Worm (Caenorhabditis elegans): ENCODE measurements around the gene acr-17.

acr-17 gene

ce11 chrV:2575716-2576115, 32.7 kb upstream of the acr-17 start:
- TF ChIP-seq zip-5 (tag; optimal IDR thresholded peaks at IDR 0.05) (no peak), ets-4 (tag; optimal IDR thresholded peaks at IDR 0.05) (no peak), fkh-10 (GFP tag; optimal IDR thresholded peaks at IDR 0.05) (no peak), ttx-3 (tag; optimal IDR thresholded peaks at IDR 0.05) (no peak), hlh-8 (tag; optimal IDR thresholded peaks at IDR 0.05) (no peak), tbx-2 (tag; optimal IDR thresholded peaks at IDR 0.05) (no peak), che-1 (tag; optimal IDR thresholded peaks at IDR 0.05) (no peak), unc-86 (tag; optimal IDR thresholded peaks at IDR 0.05) (no peak), K09A11.1 (tag; optimal IDR thresholded peaks at IDR 0.05; ENCODE audit: insufficient read depth) (no peak), dve-1 (tag; optimal IDR thresholded peaks at IDR 0.05) (no peak)

- TF ChIP-seq gmeb-2 (tag; optimal IDR thresholded peaks at IDR 0.05), result no peak
- TF ChIP-seq F13H6.1 (tag; optimal IDR thresholded peaks at IDR 0.05), result no peak
- no peak for TF ChIP-seq dve-1 (tag; optimal IDR thresholded peaks at IDR 0.05)
- no peak for TF ChIP-seq sox-4 (tag; optimal IDR thresholded peaks at IDR 0.05)
- TF ChIP-seq sox-2 (GFP tag; IDR thresholded peaks at IDR 0.05), result no peak
- TF ChIP-seq hlh-6 (tag; optimal IDR thresholded peaks at IDR 0.05), result no peak
- no peak for TF ChIP-seq nfya-1 (tag; optimal IDR thresholded peaks at IDR 0.05)
- TF ChIP-seq C38D4.7 (GFP tag; optimal IDR thresholded peaks at IDR 0.05), result no peak
- no peak for TF ChIP-seq ceh-19 (GFP tag; optimal IDR thresholded peaks at IDR 0.05)
- no peak for TF ChIP-seq ref-2 (tag; optimal IDR thresholded peaks at IDR 0.05)
- TF ChIP-seq elt-2 (tag; optimal IDR thresholded peaks at IDR 0.05), result no peak
- TF ChIP-seq ceh-14 (tag; optimal IDR thresholded peaks at IDR 0.05), result no peak
- no peak for TF ChIP-seq ceh-18 (tag; optimal IDR thresholded peaks at IDR 0.05)
- no peak for TF ChIP-seq ahr-1 (tag; optimal IDR thresholded peaks at IDR 0.05)
- TF ChIP-seq K09A11.1 (tag; optimal IDR thresholded peaks at IDR 0.05; ENCODE audit: insufficient read depth), result no peak
- no peak for TF ChIP-seq C08G9.2 (tag; optimal IDR thresholded peaks at IDR 0.05)
- TF ChIP-seq unc-86 (tag; optimal IDR thresholded peaks at IDR 0.05), result no peak
- TF ChIP-seq hlh-8 (tag; optimal IDR thresholded peaks at IDR 0.05), result no peak
These were observed 30.8 kb upstream of the acr-17 start, which contains the start of gene srt-4 for ce11 chrV:2577603-2578002. TSS of gene srt-4 (plus strand) at chrV:2577903.

ce11 chrV:2580598-2580997, 27.9 kb upstream of the acr-17 start, which contains the start of gene C29G2.3:
TSS of gene C29G2.3 (plus strand) at chrV:2580898.
- TF ChIP-seq elt-2 (tag; optimal IDR thresholded peaks at IDR 0.05) (no peak), pqm-1 (tag; optimal IDR thresholded peaks at IDR 0.05) (no peak), fkh-6 (tag; optimal IDR thresholded peaks at IDR 0.05) (no peak), pha-4 (tag; optimal IDR thresholded peaks at IDR 0.05) (no peak), ceh-18 (tag; optimal IDR thresholded peaks at IDR 0.05) (no peak), lim-6 (tag; optimal IDR thresholded peaks at IDR 0.05) (no peak), ceh-24 (tag; optimal IDR thresholded peaks at IDR 0.05) (no peak), C08G9.2 (tag; optimal IDR thresholded peaks at IDR 0.05) (no peak), pros-1 (tag; optimal IDR thresholded peaks at IDR 0.05) (no peak), pax-1 (tag; optimal IDR thresholded peaks at IDR 0.05) (no peak), madf-2 (tag; optimal IDR thresholded peaks at IDR 0.05) (no peak), ceh-45 (GFP tag; IDR thresholded peaks at IDR 0.05) (no peak), K09A11.1 (tag; optimal IDR thresholded peaks at IDR 0.05; ENCODE audit: insufficient read depth) (no peak), dmd-4 (tag; optimal IDR thresholded peaks at IDR 0.05; ENCODE audit: borderline replicate concordance) (no peak), hlh-8 (tag; optimal IDR thresholded peaks at IDR 0.05) (no peak), tbx-2 (tag; optimal IDR thresholded peaks at IDR 0.05) (no peak), nhr-232 (tag; optimal IDR thresholded peaks at IDR 0.05) (no peak)

- TF ChIP-seq npax-4 (tag; optimal IDR thresholded peaks at IDR 0.05) (no peak), ama-1 (optimal IDR thresholded peaks at IDR 0.05) (no peak), hlh-30 (tag; optimal IDR thresholded peaks at IDR 0.05; ENCODE audit: insufficient read depth) (no peak), ref-2 (tag; optimal IDR thresholded peaks at IDR 0.05) (no peak), che-1 (tag; optimal IDR thresholded peaks at IDR 0.05) (no peak), ceh-9 (tag; optimal IDR thresholded peaks at IDR 0.05) (no peak), ceh-34 (tag; optimal IDR thresholded peaks at IDR 0.05) (no peak)
These were observed 22.7 kb upstream of the acr-17 start, which contains the start of gene C29G2.6 for ce11 chrV:2585727-2586126. TSS of gene C29G2.6 (minus strand) at chrV:2585908.

Measured in whole organism, late embryonic.